Worm (Caenorhabditis elegans): ENCODE measurements around the gene srj-54.

srj-54 gene

ce11 chrV:2855473-2855872 lies 4.2 kb downstream of the srj-54 start, which contains the start of gene srj-57:
TSS of gene srj-57 (minus strand) at chrV:2855573.
- TF ChIP-seq hlh-17 (GFP tag; optimal IDR thresholded peaks at IDR 0.05; ENCODE audit: borderline replicate concordance) (no peak), unc-30 (tag; optimal IDR thresholded peaks at IDR 0.05) (no peak), nhr-77 (tag; optimal IDR thresholded peaks at IDR 0.05) (no peak), C34B4.2 (tag; optimal IDR thresholded peaks at IDR 0.05) (no peak), irx-1 (tag; optimal IDR thresholded peaks at IDR 0.05) (no peak), elt-2 (tag; optimal IDR thresholded peaks at IDR 0.05) (no peak), mep-1 (tag; optimal IDR thresholded peaks at IDR 0.05) (no peak), nhr-20 (tag; optimal IDR thresholded peaks at IDR 0.05) (no peak), mdl-1 (tag; optimal IDR thresholded peaks at IDR 0.05) (no peak), sox-4 (tag; optimal IDR thresholded peaks at IDR 0.05) (no peak), ztf-4 (tag; optimal IDR thresholded peaks at IDR 0.05) (no peak), sptf-1 (tag; optimal IDR thresholded peaks at IDR 0.05) (no peak), fkh-10 (GFP tag; optimal IDR thresholded peaks at IDR 0.05) (no peak), pax-3 (tag; optimal IDR thresholded peaks at IDR 0.05) (no peak)

- TF ChIP-seq aly-2 (tag; optimal IDR thresholded peaks at IDR 0.05), result no peak
- peak; percentile 21 for TF ChIP-seq nhr-85 (tag)
- peak; percentile 54 for TF ChIP-seq elt-2 (tag; optimal IDR thresholded peaks at IDR 0.05)
Measured at ce11 chrV:2849071-2849470, 10.6 kb downstream of the srj-54 start, which contains the start of gene ugt-53. TSS of gene ugt-53 (plus strand) at chrV:2849343.

ce11 chrV:2848290-2848937 lies 11.2 kb downstream of the srj-54 start, which contains the start of gene srj-49:
TSS of gene srj-49 (minus strand) at chrV:2848340.
- TF ChIP-seq elt-2 (tag; optimal IDR thresholded peaks at IDR 0.05) (peak; percentile 96), efl-3 (GFP tag; optimal IDR thresholded peaks at IDR 0.05) (no peak)

ce11 chrV:2845771-2846170 lies 13.9 kb downstream of the srj-54 start, which contains the start of gene srj-44:
TSS of gene srj-44 (minus strand) at chrV:2845871.
- TF ChIP-seq nhr-90 (tag; optimal IDR thresholded peaks at IDR 0.05; ENCODE audit: poor library complexity), result no peak
- no peak for TF ChIP-seq efl-1 (optimal IDR thresholded peaks at IDR 0.05)
- TF ChIP-seq efl-1 (GFP tag; optimal IDR thresholded peaks at IDR 0.05 in 1 of 2), result peak in 1 of 2 experiments; percentile 29

- no peak for TF ChIP-seq ceh-82 (tag; optimal IDR thresholded peaks at IDR 0.05)
- no peak for TF ChIP-seq sup-37 (GFP tag; optimal IDR thresholded peaks at IDR 0.05)
- no peak for TF ChIP-seq unc-62 (GFP tag; optimal IDR thresholded peaks at IDR 0.05)
- TF ChIP-seq nhr-71 (tag; optimal IDR thresholded peaks at IDR 0.05), result no peak
- no peak for TF ChIP-seq nhr-84 (tag; optimal IDR thresholded peaks at IDR 0.05)
- TF ChIP-seq snpc-4 (tag; optimal IDR thresholded peaks at IDR 0.05), result no peak
- no peak for TF ChIP-seq dpl-1 (GFP tag; optimal IDR thresholded peaks at IDR 0.05)
Measured at ce11 chrV:2836501-2836900, 23.1 kb downstream of the srj-54 start, which contains the start of gene srj-45. TSS of gene srj-45 (minus strand) at chrV:2836601.

ce11 chrV:2832666-2833065 lies 27.0 kb downstream of the srj-54 start, which contains the start of gene srj-50:
TSS of gene srj-50 (plus strand) at chrV:2832966.
- TF ChIP-seq fkh-10 (GFP tag; optimal IDR thresholded peaks at IDR 0.05) (no peak), C04F5.9 (tag; optimal IDR thresholded peaks at IDR 0.05) (no peak), nhr-12 (tag; optimal IDR thresholded peaks at IDR 0.05) (no peak), nhr-47 (tag; optimal IDR thresholded peaks at IDR 0.05) (no peak), fos-1 (tag; optimal IDR thresholded peaks at IDR 0.05) (no peak), nhr-20 (tag; optimal IDR thresholded peaks at IDR 0.05) (no peak)
